Fruit fly (Drosophila melanogaster) S2 (cell line): ENCODE data around the gene MESK4.

Experiments used
- CG8478 ChIP-seq: fragments of >200 bp; optimal IDR thresholded peaks from 2 replicates; lab custom pipeline; 2018
- CTCF ChIP-seq, 2 experiments: fragments of >200 bp; optimal IDR thresholded peaks; 2 replicates each; lab custom pipeline; 2018

- TF ChIP-seq CG8478 (lab: Kevin White, UChicago) (no peak), CTCF (optimal IDR thresholded peaks at IDR 0.05; lab: Kevin White, UChicago) (no peak)
These were observed 3.2 kb downstream of the MESK4 start, which contains the start of gene EMC2B for dm6 chr3R:16991781-16992180.
